Worm (Caenorhabditis elegans) whole organism, L4 larva: ENCODE data around the gene aman-1.

ENCODE experiments used
- F26F4.8 ChIP-seq: fragments of 200-800 bp; sonication (Bioruptor generic); conservative IDR thresholded peaks from 2 replicates; pipeline ENCODE4 v1.3.6; 2022; ENCODE audit warnings: missing genetic modification characterization, missing compliant biosample characterization
- F37D6.2 ChIP-seq: sonication (generic microtip); optimal IDR thresholded peaks from 2 replicates; lab custom pipeline; 2016; ENCODE audit warnings: mild to moderate bottlenecking, missing genetic modification characterization, missing compliant biosample characterization
- T26A8.4 ChIP-seq: fragments of 200-800 bp; sonication (Bioruptor generic); IDR thresholded peaks from 2 replicates; pipeline ENCODE4 v1.3.6; 2022; ENCODE audit warnings: missing genetic modification characterization, missing compliant biosample characterization
- ZK546.5 ChIP-seq, 2 experiments: sonication (generic microtip); optimal IDR thresholded peaks; 2 replicates each; lab custom pipeline; 2017; ENCODE audit warnings: missing biosample characterization in 2 of 2, missing genetic modification characterization in 2 of 2
- ama-1 ChIP-seq: fragments of 150-350 bp; optimal IDR thresholded peaks from 2 replicates; lab custom pipeline; 2014; ENCODE audit warnings: inconsistent platforms, mixed read lengths
- attf-4 ChIP-seq: sonication (generic microtip); optimal IDR thresholded peaks from 3 replicates; lab custom pipeline; 2017; ENCODE audit warnings: missing biosample characterization, missing genetic modification characterization
- ceh-20 ChIP-seq: fragments of 200-800 bp; sonication (Bioruptor generic); IDR thresholded peaks from 2 replicates; pipeline ENCODE4 v1.3.6; 2022; ENCODE audit warnings: missing genetic modification reagents, missing genetic modification characterization, missing compliant biosample characterization
- ceh-44 ChIP-seq: fragments of 200-800 bp; sonication (Bioruptor generic); IDR thresholded peaks from 2 replicates; pipeline ENCODE4 v1.3.6; 2022; ENCODE audit warnings: missing genetic modification reagents, missing genetic modification characterization, missing compliant biosample characterization
- daf-12 ChIP-seq: fragments of 150-350 bp; optimal IDR thresholded peaks from 2 replicates; lab custom pipeline; 2014; ENCODE audit warnings: missing biosample characterization, missing genetic modification reagents, missing genetic modification characterization
- daf-16 ChIP-seq, 3 experiments: sonication (generic microtip); optimal IDR thresholded peaks; 2 replicates each; lab custom pipeline; 2016 to 2017; ENCODE audit warnings: missing genetic modification characterization in 3 of 3, missing genetic modification reagents in 3 of 3, mild to moderate bottlenecking in 2 of 3, missing compliant biosample characterization in 2 of 3, missing biosample characterization in 1 of 3, moderate library complexity in 1 of 3
- daf-8 ChIP-seq: fragments of 200-800 bp; sonication (Bioruptor generic); IDR thresholded peaks from 2 replicates; pipeline ENCODE4 v1.3.6; 2022; ENCODE audit warnings: missing genetic modification characterization, missing compliant biosample characterization
- dmd-6 ChIP-seq: fragments of 200-800 bp; sonication (Bioruptor generic); IDR thresholded peaks from 2 replicates; pipeline ENCODE4 v1.3.6; 2022; ENCODE audit warnings: missing genetic modification reagents, missing genetic modification characterization, missing compliant biosample characterization
- duxl-1 ChIP-seq: sonication (generic microtip); optimal IDR thresholded peaks from 2 replicates; lab custom pipeline; 2016; ENCODE audit warnings: mild to moderate bottlenecking, missing genetic modification characterization, moderate library complexity, missing compliant biosample characterization; ENCODE audit not compliant: poor library complexity
- dve-1 ChIP-seq: sonication (generic microtip); optimal IDR thresholded peaks from 2 replicates; lab custom pipeline; 2017; ENCODE audit warnings: antibody characterized with exemption, mild to moderate bottlenecking, missing genetic modification characterization, missing compliant biosample characterization; ENCODE audit not compliant: insufficient read depth
- egl-43 ChIP-seq: fragments of 200-800 bp; sonication (Bioruptor generic); IDR thresholded peaks from 2 replicates; pipeline ENCODE4 v1.3.6; 2022; ENCODE audit warnings: missing genetic modification reagents, missing genetic modification characterization, missing compliant biosample characterization
- fos-1 ChIP-seq: fragments of 150-350 bp; optimal IDR thresholded peaks from 2 replicates; lab custom pipeline; 2014; ENCODE audit warnings: missing biosample characterization, missing genetic modification characterization
- hif-1 ChIP-seq, 2 experiments: sonication (generic microtip); optimal IDR thresholded peaks; 2 replicates each; lab custom pipeline; 2016 to 2017; ENCODE audit warnings: missing compliant biosample characterization in 2 of 2, missing genetic modification characterization in 2 of 2, missing genetic modification reagents in 2 of 2, missing genotype in 2 of 2, mild to moderate bottlenecking in 1 of 2
- lin-13 ChIP-seq: fragments of 150-350 bp; optimal IDR thresholded peaks from 2 replicates; lab custom pipeline; 2014; ENCODE audit warnings: missing biosample characterization, missing genetic modification reagents, missing genetic modification characterization
- lin-39 ChIP-seq: fragments of 150-350 bp; optimal IDR thresholded peaks from 2 replicates; lab custom pipeline; 2014; ENCODE audit warnings: missing biosample characterization, missing genetic modification reagents, missing genetic modification characterization
- lir-3 ChIP-seq: sonication (generic microtip); optimal IDR thresholded peaks from 2 replicates; lab custom pipeline; 2016; ENCODE audit warnings: mild to moderate bottlenecking, missing genetic modification characterization, missing compliant biosample characterization
- madf-5 ChIP-seq, 2 experiments: fragments of 200-800 bp; sonication (Bioruptor generic); IDR thresholded peaks; 2 replicates each; pipeline ENCODE4 v1.3.6; 2022; ENCODE audit warnings: missing compliant biosample characterization in 2 of 2, missing genetic modification characterization in 2 of 2
- madf-9 ChIP-seq: fragments of 200-800 bp; sonication (Bioruptor generic); conservative IDR thresholded peaks from 2 replicates; pipeline ENCODE4 v1.3.6; 2022; ENCODE audit warnings: missing genetic modification reagents, missing genetic modification characterization, missing compliant biosample characterization
- mep-1 ChIP-seq: fragments of 150-350 bp; sonication (generic microtip); optimal IDR thresholded peaks from 3 replicates; lab custom pipeline; 2014; ENCODE audit warnings: missing biosample characterization, missing genetic modification characterization
- mxl-2 ChIP-seq: fragments of 200-800 bp; sonication (Bioruptor generic); conservative IDR thresholded peaks from 2 replicates; pipeline ENCODE4 v1.3.6; 2022; ENCODE audit warnings: missing genetic modification reagents, missing genetic modification characterization, missing compliant biosample characterization
- mxl-3 ChIP-seq: fragments of 200-800 bp; sonication (Bioruptor generic); optimal IDR thresholded peaks from 2 replicates; lab custom pipeline; 2018; ENCODE audit warnings: mild to moderate bottlenecking, missing genetic modification characterization, missing compliant biosample characterization
- nhr-11 ChIP-seq: fragments of 150-350 bp; optimal IDR thresholded peaks from 2 replicates; lab custom pipeline; 2014; ENCODE audit warnings: missing biosample characterization, missing genetic modification characterization
- nhr-111 ChIP-seq: fragments of 200-800 bp; sonication (Bioruptor generic); optimal IDR thresholded peaks from 2 replicates; lab custom pipeline; 2018; ENCODE audit warnings: mild to moderate bottlenecking, missing genetic modification characterization, missing compliant biosample characterization
- nhr-25 ChIP-seq: sonication (generic microtip); optimal IDR thresholded peaks from 2 replicates; lab custom pipeline; 2017; ENCODE audit warnings: missing genetic modification characterization, mild to moderate bottlenecking, missing compliant biosample characterization, antibody characterized with exemption, moderate library complexity, borderline replicate concordance; ENCODE audit not compliant: insufficient read depth
- nhr-41 ChIP-seq: fragments of 200-800 bp; sonication (Bioruptor generic); IDR thresholded peaks from 2 replicates; pipeline ENCODE4 v1.3.6; 2022; ENCODE audit warnings: missing genetic modification reagents, missing genetic modification characterization, missing compliant biosample characterization
- nhr-77 ChIP-seq: fragments of 150-350 bp; optimal IDR thresholded peaks from 2 replicates; lab custom pipeline; 2014; ENCODE audit warnings: missing biosample characterization, missing genetic modification characterization
- php-3 ChIP-seq: fragments of 200-800 bp; sonication (Bioruptor generic); IDR thresholded peaks from 2 replicates; pipeline ENCODE4 v1.3.6; 2022; ENCODE audit warnings: missing genetic modification reagents, missing genetic modification characterization, missing compliant biosample characterization
- pqm-1 ChIP-seq: sonication (generic microtip); optimal IDR thresholded peaks from 2 replicates; lab custom pipeline; 2017; ENCODE audit warnings: missing biosample characterization, missing genetic modification characterization
- rbr-2 ChIP-seq: sonication (generic microtip); optimal IDR thresholded peaks from 2 replicates; lab custom pipeline; 2016; ENCODE audit warnings: missing genotype, missing genetic modification characterization, missing compliant biosample characterization
- sdz-12 ChIP-seq: fragments of 200-800 bp; sonication (Bioruptor generic); optimal IDR thresholded peaks from 2 replicates; lab custom pipeline; 2018; ENCODE audit warnings: mild to moderate bottlenecking, missing genetic modification characterization, missing compliant biosample characterization
- set-16 ChIP-seq: fragments of 200-800 bp; sonication (Bioruptor generic); IDR thresholded peaks from 2 replicates; pipeline ENCODE4 v1.3.6; 2022; ENCODE audit warnings: missing genetic modification reagents, missing genetic modification characterization, missing compliant biosample characterization
- snpc-4 ChIP-seq: fragments of 150-350 bp; optimal IDR thresholded peaks from 2 replicates; lab custom pipeline; 2014; ENCODE audit warnings: missing biosample characterization, missing genetic modification characterization
- spr-3 ChIP-seq: fragments of 200-800 bp; sonication (Bioruptor generic); optimal IDR thresholded peaks from 2 replicates; lab custom pipeline; 2018; ENCODE audit warnings: mild to moderate bottlenecking, missing genetic modification characterization, missing compliant biosample characterization
- tra-1 ChIP-seq: fragments of 200-800 bp; sonication (Bioruptor generic); IDR thresholded peaks from 2 replicates; pipeline ENCODE4 v1.3.6; 2022; ENCODE audit warnings: missing genetic modification reagents, missing genetic modification characterization, missing compliant biosample characterization
- unc-130 ChIP-seq: sonication (generic microtip); optimal IDR thresholded peaks from 2 replicates; lab custom pipeline; 2016; ENCODE audit warnings: missing genetic modification reagents, missing genetic modification characterization, missing compliant biosample characterization
- unc-39 ChIP-seq: sonication (generic microtip); optimal IDR thresholded peaks from 2 replicates; lab custom pipeline; 2017; ENCODE audit warnings: missing biosample characterization, missing genetic modification characterization
- unc-62 ChIP-seq, 3 experiments: fragments of 150-350 bp in 1 of 3; sonication (generic microtip); optimal IDR thresholded peaks in 2 of 3; peaks in 1 of 3; 1 replicate in 1 of 3; 2 replicates in 2 of 3; lab custom pipeline; 2014 to 2017; ENCODE audit warnings: missing biosample characterization in 3 of 3, missing genetic modification characterization in 3 of 3, missing genetic modification reagents in 3 of 3, missing genotype in 1 of 3
- vab-7 ChIP-seq: fragments of 200-800 bp; sonication (Bioruptor generic); IDR thresholded peaks from 2 replicates; pipeline ENCODE4 v1.3.6; 2022; ENCODE audit warnings: missing genetic modification reagents, missing genetic modification characterization, missing compliant biosample characterization
- zfp-2 ChIP-seq: sonication (generic microtip); optimal IDR thresholded peaks from 2 replicates; lab custom pipeline; 2016; ENCODE audit warnings: mild to moderate bottlenecking, missing genetic modification characterization, missing compliant biosample characterization
- ztf-11 ChIP-seq: fragments of 150-350 bp; optimal IDR thresholded peaks from 2 replicates; lab custom pipeline; 2014; ENCODE audit warnings: missing biosample characterization, missing genetic modification characterization

The aman-1 gene

DNA sequence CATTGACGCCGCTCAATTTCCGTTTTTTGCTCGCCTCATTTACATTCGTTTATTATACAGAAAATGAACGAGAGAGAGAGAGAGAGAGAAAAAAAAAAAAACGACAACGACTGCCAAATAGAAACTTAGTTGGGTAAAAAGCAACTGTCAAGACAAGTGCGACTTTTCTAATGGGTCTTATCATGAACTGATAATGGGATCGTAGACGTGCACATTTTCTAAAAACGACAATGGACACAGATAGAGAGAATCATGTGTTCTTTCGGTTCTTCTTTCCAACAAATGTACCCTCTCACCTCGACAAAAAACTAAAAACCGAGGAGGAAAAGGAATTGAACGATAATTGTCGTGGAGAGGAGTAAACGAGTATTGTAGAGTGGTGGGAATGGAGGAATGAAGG is 32.8 kb upstream of the aman-1 start (continued):
- TF ChIP-seq F26F4.8 (GFP tag; lab: Robert Waterston, UW) (no peak), ZK546.5 (tag; optimal IDR thresholded peaks at IDR 0.05; lab: Kevin White, UChicago) (no peak), spr-3 (GFP tag; lab: Kevin White, UChicago) (no peak), fos-1 (tag; lab: Kevin White, UChicago) (no peak)

DNA sequence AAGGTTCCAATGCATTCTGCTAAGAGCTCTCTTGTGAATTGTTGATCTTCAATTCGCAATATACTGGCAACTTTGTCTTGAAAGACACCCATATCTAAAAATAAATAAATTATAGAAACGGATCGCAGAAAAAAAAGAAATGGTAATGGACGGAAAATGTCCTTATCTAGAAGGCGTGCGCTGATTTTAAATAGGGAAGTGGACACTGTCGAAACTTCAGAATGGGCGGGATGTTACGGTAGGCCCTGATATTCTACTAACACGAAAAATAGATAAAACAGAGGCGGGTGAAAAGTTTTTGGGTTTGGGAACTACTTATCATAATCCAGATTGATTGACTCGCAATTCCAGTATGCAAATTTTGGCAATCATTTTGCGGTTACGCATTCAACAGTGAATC is 28.0 kb upstream of the aman-1 start, which contains the start of gene aqp-8:
Gene aqp-8 (minus strand): TSS at position 101 of the 400 bp plus-strand sequence.
- TF ChIP-seq ztf-11 (tag; lab: Kevin White, UChicago) (no peak), snpc-4 (tag; lab: Kevin White, UChicago) (no peak), lir-3 (no peak), mep-1 (tag; lab: Kevin White, UChicago) (no peak), nhr-11 (no peak), dve-1 (no peak)

- TF ChIP-seq nhr-25 (tag; lab: Kevin White, UChicago) = peak; percentile 29
- no peak for TF ChIP-seq lin-13 (GFP tag; lab: Kevin White, UChicago)
Measured at ce11 chrX:4705666-4706065, 27.2 kb upstream of the aman-1 start.

- TF ChIP-seq duxl-1 (tag; lab: Kevin White, UChicago) = no peak
- no peak for TF ChIP-seq set-16 (GFP tag; lab: Robert Waterston, UW)
- peak in 1 of 2 experiments; percentile 35 for TF ChIP-seq hif-1 (tag; optimal IDR thresholded peaks at IDR 0.05; lab: Kevin White, UChicago)
- no peak for TF ChIP-seq lin-39 (tag; lab: Kevin White, UChicago)
- TF ChIP-seq nhr-111 = no peak
- TF ChIP-seq madf-5 (GFP tag; IDR thresholded peaks at IDR 0.05; lab: Robert Waterston, UW) = no peak
- TF ChIP-seq spr-3 (GFP tag; lab: Kevin White, UChicago) = no peak
- TF ChIP-seq vab-7 (GFP tag; lab: Robert Waterston, UW) = no peak
- 0 out of 2 replicates have a peak, but pooled peaks have one; percentile 12 for TF ChIP-seq madf-9
- TF ChIP-seq tra-1 (GFP tag; lab: Robert Waterston, UW) = 0 out of 2 replicates have a peak, but pooled peaks have one; percentile 7
- TF ChIP-seq pqm-1 (tag; lab: Kevin White, UChicago) = peak; percentile 84
- TF ChIP-seq daf-8 (GFP tag; lab: Robert Waterston, UW) = no peak
- TF ChIP-seq sdz-12 (GFP tag; lab: Kevin White, UChicago) = no peak
- no peak for TF ChIP-seq daf-12 (tag; lab: Kevin White, UChicago)
- TF ChIP-seq ZK546.5 (tag; optimal IDR thresholded peaks at IDR 0.05; lab: Kevin White, UChicago) = no peak
- TF ChIP-seq daf-16 (GFP tag; optimal IDR thresholded peaks at IDR 0.05; lab: Kevin White, UChicago) = no peak
- TF ChIP-seq daf-16 (tag; optimal IDR thresholded peaks at IDR 0.05; lab: Kevin White, UChicago) = peak; percentile 64
- no peak for TF ChIP-seq unc-62 (GFP tag; optimal IDR thresholded peaks at IDR 0.05 in 1 of 2; lab: Kevin White, UChicago)
- TF ChIP-seq unc-62 (tag; optimal IDR thresholded peaks at IDR 0.05; lab: Kevin White, UChicago) = no peak
- TF ChIP-seq mxl-3 = peak; percentile 58
- no peak for TF ChIP-seq ama-1 (lab: Kevin White, UChicago)
- no peak for TF ChIP-seq ceh-44 (GFP tag; lab: Robert Waterston, UW)
- TF ChIP-seq unc-130 = no peak
- TF ChIP-seq lin-13 (GFP tag; lab: Kevin White, UChicago) = peak; percentile 6
- peak; percentile 83 for TF ChIP-seq dmd-6 (GFP tag; lab: Robert Waterston, UW)
- TF ChIP-seq F37D6.2 = no peak
- TF ChIP-seq egl-43 = peak; percentile 62; the same call in 1 of the 2 replicates
- TF ChIP-seq rbr-2 (tag; lab: Kevin White, UChicago) = peak; percentile 24
- TF ChIP-seq php-3 = peak; percentile 33; the same call in 1 of the 2 replicates
- TF ChIP-seq unc-39 (tag; lab: Kevin White, UChicago) = no peak
- TF ChIP-seq zfp-2 = no peak
- no peak for TF ChIP-seq nhr-41 (GFP tag; lab: Robert Waterston, UW)
- 0 out of 2 replicates have a peak, but pooled peaks have one; percentile 32 for TF ChIP-seq ceh-20 (GFP tag; lab: Robert Waterston, UW)
- TF ChIP-seq attf-4 (tag; lab: Kevin White, UChicago) = no peak
- peak; percentile 30; the same call in 1 of the 2 replicates for TF ChIP-seq T26A8.4 (GFP tag; lab: Robert Waterston, UW)
- TF ChIP-seq nhr-77 (tag; lab: Kevin White, UChicago) = peak; percentile 68
- TF ChIP-seq mxl-2 = no peak
Measured at ce11 chrX:4706755-4707226, 26.1 kb upstream of the aman-1 start, which contains the start of gene dhhc-10. Gene dhhc-10, plus strand, starts transcription at chrX:4707176.
